Worm (Caenorhabditis elegans) whole organism, L3 larva: Measurements from ENCODE around the gene math-28.

ENCODE experiments used
- ama-1 ChIP-seq: fragments of 150-350 bp; optimal IDR thresholded peaks from 2 replicates; lab custom pipeline; 2018
- elt-2 ChIP-seq: sonication (generic microtip); optimal IDR thresholded peaks from 2 replicates; lab custom pipeline; 2016; ENCODE audit warnings: missing genetic modification reagents, mild to moderate bottlenecking, missing genetic modification characterization, missing compliant biosample characterization
- fkh-10 ChIP-seq: sonication (generic microtip); optimal IDR thresholded peaks from 2 replicates; lab custom pipeline; 2017; ENCODE audit warnings: missing biosample characterization, missing genetic modification reagents, missing genetic modification characterization
- mdl-1 ChIP-seq: fragments of 150-350 bp; optimal IDR thresholded peaks from 2 replicates; lab custom pipeline; 2014; ENCODE audit warnings: missing biosample characterization, missing genetic modification characterization
- nhr-11 ChIP-seq: fragments of 150-350 bp; optimal IDR thresholded peaks from 2 replicates; lab custom pipeline; 2014; ENCODE audit warnings: missing biosample characterization, missing genetic modification characterization
- nhr-237 ChIP-seq: fragments of 150-350 bp; optimal IDR thresholded peaks from 2 replicates; lab custom pipeline; 2014; ENCODE audit warnings: missing biosample characterization, missing genetic modification characterization
- snpc-4 ChIP-seq: fragments of 150-350 bp; optimal IDR thresholded peaks from 2 replicates; lab custom pipeline; 2014; ENCODE audit warnings: missing biosample characterization, missing genetic modification characterization
- unc-62 ChIP-seq: fragments of 150-350 bp; sonication (generic microtip); optimal IDR thresholded peaks from 4 replicates; lab custom pipeline; 2014; ENCODE audit warnings: missing biosample characterization, missing genetic modification reagents, missing genetic modification characterization
- zag-1 ChIP-seq: fragments of 150-350 bp; optimal IDR thresholded peaks from 2 replicates; lab custom pipeline; 2014; ENCODE audit warnings: missing biosample characterization, missing genetic modification characterization
- ztf-11 ChIP-seq: fragments of 150-350 bp; optimal IDR thresholded peaks from 2 replicates; lab custom pipeline; 2014; ENCODE audit warnings: missing biosample characterization, missing genetic modification characterization

DNA sequence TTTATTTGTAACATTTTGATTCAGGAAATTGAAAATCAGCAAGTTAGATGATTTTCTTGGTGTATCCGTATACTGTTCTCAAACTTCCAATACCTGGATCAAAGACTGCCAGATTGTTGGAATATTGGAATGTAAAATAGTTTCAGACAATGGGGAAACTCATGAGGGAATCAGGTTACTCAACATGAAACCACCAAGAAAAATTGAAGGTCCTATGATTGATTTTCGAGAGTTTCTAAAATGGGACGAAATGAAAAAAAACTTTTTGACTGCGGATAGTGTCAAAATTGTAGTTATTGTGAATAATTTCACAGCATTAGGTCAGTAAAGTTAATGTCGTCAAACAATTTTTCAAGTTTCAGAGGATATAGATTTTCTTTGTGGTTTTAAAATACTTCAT lies 8.6 kb downstream of the math-28 start, which contains the start of gene math-3:
- TF ChIP-seq snpc-4 (tag; lab: Kevin White, UChicago), result no peak
- no peak for TF ChIP-seq zag-1 (tag; lab: Kevin White, UChicago)
- TF ChIP-seq ztf-11 (tag; lab: Kevin White, UChicago), result no peak
- TF ChIP-seq fkh-10 (GFP tag; lab: Kevin White, UChicago), result no peak
- TF ChIP-seq elt-2 (tag; lab: Kevin White, UChicago), result no peak
- no peak for TF ChIP-seq ama-1 (lab: Kevin White, UChicago)
- no peak for TF ChIP-seq unc-62 (GFP tag; lab: Kevin White, UChicago)
- TF ChIP-seq nhr-237 (tag; lab: Kevin White, UChicago), result no peak
- no peak for TF ChIP-seq mdl-1 (tag; lab: Kevin White, UChicago)
- no peak for TF ChIP-seq nhr-11
